Fruit fly (Drosophila melanogaster) whole organism, prepupa: ENCODE measurements around the gene CG9667.

Experiments used
- Hr4 ChIP-seq: fragments of 200-800 bp; sonication (Bioruptor generic); optimal IDR thresholded peaks from 3 replicates; lab custom pipeline; 2016; ENCODE audit warnings: missing biosample characterization, missing genetic modification characterization
- eg ChIP-seq: fragments of 200-800 bp; sonication (Bioruptor generic); IDR thresholded peaks from 3 replicates; pipeline ENCODE4 v1.3.6; 2022; ENCODE audit warnings: missing biosample characterization, missing genetic modification characterization
- esn ChIP-seq: fragments of 200-800 bp; sonication (Bioruptor generic); optimal IDR thresholded peaks from 2 replicates; lab custom pipeline; 2016; ENCODE audit warnings: missing biosample characterization, mild to moderate bottlenecking, missing genetic modification characterization, moderate library complexity

dm6 chr3R:8126316-8127150 lies at the start of gene CG9667, which contains the start of gene Arl8:
- TF ChIP-seq eg (GFP tag; lab: Robert Waterston, UW) (peak; percentile 42; the same call in 2 of the 3 replicates), Hr4 (GFP tag; lab: Kevin White, UChicago) (peak; percentile 35), esn (GFP tag; lab: Kevin White, UChicago) (peak; percentile 57)
